Worm (Caenorhabditis elegans) whole organism, midembryonic: Measurements from ENCODE around the gene rap-2.

Source experiments
- T22C8.4 ChIP-seq: fragments of 200-800 bp; sonication (Bioruptor generic); IDR thresholded peaks from 2 replicates; pipeline ENCODE4 v1.3.6; 2022; ENCODE audit warnings: missing genetic modification characterization, missing compliant biosample characterization
- cog-1 ChIP-seq: sonication (generic microtip); optimal IDR thresholded peaks from 2 replicates; lab custom pipeline; 2016; ENCODE audit warnings: missing genetic modification characterization, missing compliant biosample characterization
- flt-1 ChIP-seq: fragments of 200-800 bp; sonication (Bioruptor generic); IDR thresholded peaks from 2 replicates; pipeline ENCODE4 v1.3.6; 2022; ENCODE audit warnings: missing genetic modification characterization, missing compliant biosample characterization
- klf-2 ChIP-seq: fragments of 200-800 bp; sonication (Bioruptor generic); conservative IDR thresholded peaks from 2 replicates; pipeline ENCODE4 v1.3.6; 2022; ENCODE audit warnings: missing genetic modification reagents, missing genetic modification characterization, missing compliant biosample characterization
- ref-1 ChIP-seq: fragments of 200-800 bp; sonication (Bioruptor generic); conservative IDR thresholded peaks from 2 replicates; pipeline ENCODE4 v1.3.6; 2022; ENCODE audit warnings: missing genetic modification reagents, missing genetic modification characterization, missing compliant biosample characterization
- tab-1 ChIP-seq: fragments of 200-800 bp; sonication (Bioruptor generic); IDR thresholded peaks from 2 replicates; pipeline ENCODE4 v1.3.6; 2022; ENCODE audit warnings: missing genetic modification characterization, missing compliant biosample characterization

ce11 chrV:15063987-15064386, at the start of gene rap-2:
- TF ChIP-seq ref-1 = no peak
- TF ChIP-seq klf-2 (GFP tag; lab: Robert Waterston, UW) = no peak
- TF ChIP-seq flt-1 (GFP tag; lab: Robert Waterston, UW) = no peak
- no peak for TF ChIP-seq tab-1 (GFP tag; lab: Robert Waterston, UW)
- no peak for TF ChIP-seq T22C8.4 (GFP tag; lab: Robert Waterston, UW)
- TF ChIP-seq cog-1 (tag; lab: Kevin White, UChicago) = no peak
